Worm (Caenorhabditis elegans) whole organism, dauer: ENCODE data around the gene R08A2.5.
"Not testable (repeated sequence)": the region's sequence is repeated elsewhere in the genome, so short reads cannot be mapped to it uniquely, and the experiment has no call there.

Experiments
- unc-62 ChIP-seq: sonication (generic microtip); optimal IDR thresholded peaks from 2 replicates; lab custom pipeline; 2017; ENCODE audit warnings: missing biosample characterization, missing genetic modification reagents, missing genetic modification characterization

The R08A2.5 gene

ce11 chrV:14741233-14741632 lies 28.8 kb downstream of the R08A2.5 start, which contains the start of gene Y50E8A.6:
Gene Y50E8A.6, minus strand, starts transcription at chrV:14741333.
- no peak for TF ChIP-seq unc-62

ce11 chrV:14744824-14745223 lies 32.4 kb downstream of the R08A2.5 start:
- no peak for TF ChIP-seq unc-62

- no peak for TF ChIP-seq unc-62
Measured at ce11 chrV:14746975-14747374, 34.6 kb downstream of the R08A2.5 start.

ce11 chrV:14748608-14749137 lies 36.3 kb downstream of the R08A2.5 start, which contains the start of the genes lipl-8 and Y50E8A.22:
Gene lipl-8, minus strand, starts transcription at chrV:14748708.
Gene Y50E8A.22, minus strand, starts transcription at chrV:14749087.
- TF ChIP-seq unc-62: no peak

- not testable (repeated sequence) for TF ChIP-seq unc-62
Measured at ce11 chrV:14750357-14750756, 37.9 kb downstream of the R08A2.5 start, which contains the start of gene nspa-10. Gene nspa-10, minus strand, starts transcription at chrV:14750457.

ce11 chrV:14762563-14762962 lies 50.1 kb downstream of the R08A2.5 start:
- no peak for TF ChIP-seq unc-62

- no peak for TF ChIP-seq unc-62
Measured at ce11 chrV:14763582-14763981, 51.2 kb downstream of the R08A2.5 start.
